Worm (Caenorhabditis elegans) whole organism, L1 larva: ENCODE results near the gene zipt-17.
A peak's percentile ranks its signal among the peaks of the same experiment; 100 is the strongest.

ENCODE experiments used
- alr-1 ChIP-seq: fragments of 200-800 bp; sonication (Bioruptor generic); optimal IDR thresholded peaks from 2 replicates; lab custom pipeline; 2018; ENCODE audit warnings: borderline replicate concordance, mild to moderate bottlenecking, missing genetic modification characterization, missing compliant biosample characterization
- efl-1 ChIP-seq, 4 experiments: fragments of 150-350 bp; optimal IDR thresholded peaks in 3 of 4; peaks in 1 of 4; 1 replicate in 1 of 4; 2 replicates in 3 of 4; lab custom pipeline; 2014; ENCODE audit warnings: missing biosample characterization in 2 of 4, missing genetic modification characterization in 2 of 4, missing genetic modification reagents in 2 of 4
- hpl-2 ChIP-seq: fragments of 150-350 bp; optimal IDR thresholded peaks from 2 replicates; lab custom pipeline; 2014; ENCODE audit warnings: missing biosample characterization, missing genetic modification reagents, missing genetic modification characterization
- nhr-77 ChIP-seq: fragments of 150-350 bp; optimal IDR thresholded peaks from 2 replicates; lab custom pipeline; 2014; ENCODE audit warnings: missing biosample characterization, missing genetic modification characterization
- skn-1 ChIP-seq: fragments of 150-350 bp; optimal IDR thresholded peaks from 2 replicates; lab custom pipeline; 2014; ENCODE audit warnings: missing biosample characterization, missing genetic modification characterization
- snpc-4 ChIP-seq: fragments of 150-350 bp; optimal IDR thresholded peaks from 2 replicates; lab custom pipeline; 2014; ENCODE audit warnings: missing biosample characterization, missing genetic modification characterization
- sox-4 ChIP-seq: sonication (generic microtip); optimal IDR thresholded peaks from 2 replicates; lab custom pipeline; 2016; ENCODE audit warnings: missing genetic modification characterization, missing compliant biosample characterization
- zag-1 ChIP-seq: fragments of 150-350 bp; optimal IDR thresholded peaks from 2 replicates; lab custom pipeline; 2014; ENCODE audit warnings: missing biosample characterization, missing genetic modification characterization

DNA sequence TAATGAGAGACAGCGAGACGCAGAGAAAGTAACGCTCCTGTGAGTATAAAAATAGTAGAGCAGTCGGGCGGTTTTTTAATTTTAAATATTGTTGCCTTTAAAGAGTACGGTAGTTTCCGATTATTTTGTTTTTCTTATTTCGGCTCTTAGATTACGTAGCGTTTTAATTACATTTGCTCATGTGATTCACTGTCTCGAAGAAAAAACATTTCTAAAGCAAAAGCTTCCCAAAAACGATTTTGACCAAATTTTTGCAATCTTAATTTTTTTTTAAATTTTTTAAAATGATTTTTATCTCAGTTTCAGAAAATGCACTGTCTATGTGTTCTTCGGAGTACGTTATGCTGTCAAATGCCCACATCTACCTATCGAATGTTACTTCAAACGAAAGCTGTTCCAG, 8.9 kb upstream of the zipt-17 start, which contains the start of gene haf-1:
- no peak for TF ChIP-seq skn-1
- TF ChIP-seq hpl-2 (GFP tag; lab: Kevin White, UChicago), result no peak
- TF ChIP-seq nhr-77 (tag; lab: Kevin White, UChicago), result no peak
- TF ChIP-seq zag-1, result no peak
- TF ChIP-seq sox-4, result no peak
- TF ChIP-seq efl-1 (optimal IDR thresholded peaks at IDR 0.05; lab: Kevin White, UChicago), result no peak
- peak in 1 of 2 experiments; percentile 13 for TF ChIP-seq efl-1 (GFP tag; optimal IDR thresholded peaks at IDR 0.05 in 1 of 2; lab: Kevin White, UChicago)
- TF ChIP-seq snpc-4 (tag; lab: Kevin White, UChicago), result no peak
- no peak for TF ChIP-seq alr-1
